Fruit fly (Drosophila melanogaster) whole organism, embryonic: ENCODE data around the gene Ir68b.
A peak's percentile ranks its signal among the peaks of the same experiment; 100 is the strongest.

ENCODE experiments used
- Atf3 ChIP-seq: fragments of 200-800 bp; sonication (Bioruptor generic); optimal IDR thresholded peaks from 3 replicates; lab custom pipeline; 2016; ENCODE audit warnings: missing biosample characterization, missing genetic modification characterization
- B-H1 ChIP-seq: fragments of 200-800 bp; sonication (Bioruptor generic); IDR thresholded peaks from 3 replicates; pipeline ENCODE4 v1.3.6; 2022; ENCODE audit warnings: missing biosample characterization, missing genetic modification characterization
- C15 ChIP-seq: fragments of 200-800 bp; sonication (Bioruptor generic); IDR thresholded peaks from 3 replicates; pipeline ENCODE4 v1.3.6; 2022; ENCODE audit warnings: missing biosample characterization, missing genetic modification characterization
- CG10209 ChIP-seq: fragments of 200-800 bp; sonication (Bioruptor generic); optimal IDR thresholded peaks from 3 replicates; lab custom pipeline; 2017; ENCODE audit warnings: missing biosample characterization, mild to moderate bottlenecking, missing genetic modification characterization, missing genetic modification reagents
- CG10431 ChIP-seq: fragments of 200-800 bp; sonication (Bioruptor generic); optimal IDR thresholded peaks from 3 replicates; lab custom pipeline; 2018; ENCODE audit warnings: missing biosample characterization, mild to moderate bottlenecking, missing genetic modification characterization
- CG10979 ChIP-seq: fragments of 200-800 bp; sonication (Bioruptor generic); optimal IDR thresholded peaks from 2 replicates; lab custom pipeline; 2018; ENCODE audit warnings: missing biosample characterization, mild to moderate bottlenecking, missing genetic modification characterization, moderate library complexity
- CG12942 ChIP-seq: fragments of 200-800 bp; sonication (Bioruptor generic); optimal IDR thresholded peaks from 3 replicates; lab custom pipeline; 2016; ENCODE audit warnings: missing biosample characterization, missing genetic modification characterization
- CG13424 ChIP-seq: fragments of 200-800 bp; sonication (Bioruptor generic); optimal IDR thresholded peaks from 2 replicates; lab custom pipeline; 2019; ENCODE audit warnings: missing biosample characterization, mild to moderate bottlenecking, missing genetic modification characterization, moderate library complexity
- CG14441 ChIP-seq: fragments of 200-800 bp; sonication (Bioruptor generic); IDR thresholded peaks from 2 replicates; pipeline ENCODE4 v1.3.6; 2022; ENCODE audit warnings: missing biosample characterization, missing genetic modification characterization
- CG16863 ChIP-seq: fragments of 200-800 bp; sonication (Bioruptor generic); optimal IDR thresholded peaks from 3 replicates; lab custom pipeline; 2016; ENCODE audit warnings: missing biosample characterization, missing genetic modification characterization
- CG17359 ChIP-seq: fragments of 200-800 bp; sonication (Bioruptor generic); optimal IDR thresholded peaks from 3 replicates; lab custom pipeline; 2018; ENCODE audit warnings: missing biosample characterization, mild to moderate bottlenecking, missing genetic modification characterization, moderate library complexity
- CG31441 ChIP-seq: fragments of 200-800 bp; sonication (Bioruptor generic); IDR thresholded peaks from 2 replicates; pipeline ENCODE4 v1.3.6; 2022; ENCODE audit warnings: missing biosample characterization, missing genetic modification characterization
- CG32532 ChIP-seq: fragments of 200-800 bp; sonication (Bioruptor generic); IDR thresholded peaks from 2 replicates; pipeline ENCODE4 v1.3.6; 2022; ENCODE audit warnings: missing biosample characterization, missing genetic modification characterization
- CG4820 ChIP-seq: fragments of 200-800 bp; sonication (Bioruptor generic); optimal IDR thresholded peaks from 3 replicates; lab custom pipeline; 2016; ENCODE audit warnings: missing biosample characterization, missing genetic modification characterization
- CG4854 ChIP-seq: fragments of 200-800 bp; sonication (Bioruptor generic); optimal IDR thresholded peaks from 2 replicates; lab custom pipeline; 2016; ENCODE audit warnings: missing biosample characterization, missing genetic modification characterization, inconsistent platforms
- CG6254 ChIP-seq: fragments of 200-800 bp; sonication (Bioruptor generic); optimal IDR thresholded peaks from 3 replicates; lab custom pipeline; 2017; ENCODE audit warnings: mild to moderate bottlenecking, missing biosample characterization, missing genetic modification reagents, missing genetic modification characterization
- CG6654 ChIP-seq: fragments of 200-800 bp; sonication (Bioruptor generic); optimal IDR thresholded peaks from 2 replicates; lab custom pipeline; 2017; ENCODE audit warnings: missing biosample characterization, mild to moderate bottlenecking, missing genetic modification characterization
- CG7357 ChIP-seq: fragments of 200-800 bp; sonication (Bioruptor generic); IDR thresholded peaks from 3 replicates; pipeline ENCODE4 v1.3.6; 2022; ENCODE audit warnings: missing biosample characterization, missing genetic modification characterization
- CG7556 ChIP-seq: fragments of 200-800 bp; sonication (Bioruptor generic); optimal IDR thresholded peaks from 2 replicates; lab custom pipeline; 2017; ENCODE audit warnings: missing biosample characterization, mild to moderate bottlenecking, missing genetic modification characterization
- CG7839 ChIP-seq: fragments of 200-800 bp; sonication (Bioruptor generic); optimal IDR thresholded peaks from 3 replicates; lab custom pipeline; 2018; ENCODE audit warnings: missing biosample characterization, mild to moderate bottlenecking, missing genetic modification characterization, moderate library complexity
- CG8388 ChIP-seq: fragments of 200-800 bp; sonication (Bioruptor generic); optimal IDR thresholded peaks from 2 replicates; lab custom pipeline; 2019; ENCODE audit warnings: missing biosample characterization, mild to moderate bottlenecking, missing genetic modification characterization, moderate library complexity
- E2f2 ChIP-seq: fragments of 200-800 bp; sonication (Bioruptor generic); IDR thresholded peaks from 2 replicates; pipeline ENCODE4 v1.3.6; 2022; ENCODE audit warnings: missing biosample characterization, missing genetic modification characterization
- Ets97D ChIP-seq: fragments of 200-800 bp; sonication (Bioruptor generic); optimal IDR thresholded peaks from 3 replicates; lab custom pipeline; 2016; ENCODE audit warnings: missing biosample characterization, missing genetic modification characterization
- Fer3 ChIP-seq: fragments of 200-800 bp; sonication (Bioruptor generic); optimal IDR thresholded peaks from 2 replicates; lab custom pipeline; 2018; ENCODE audit warnings: missing biosample characterization, mild to moderate bottlenecking, missing genetic modification characterization, moderate library complexity
- Hr51 ChIP-seq, 2 experiments: fragments of 200-800 bp; sonication (Bioruptor generic); optimal IDR thresholded peaks; 2 replicates in 1 of 2; 3 replicates in 1 of 2; lab custom pipeline; 2016 to 2018; ENCODE audit warnings: missing biosample characterization in 2 of 2, missing genetic modification characterization in 2 of 2, mild to moderate bottlenecking in 1 of 2, moderate library complexity in 1 of 2
- Lhr ChIP-seq: fragments of 200-800 bp; sonication (Bioruptor generic); optimal IDR thresholded peaks from 3 replicates; lab custom pipeline; 2017; ENCODE audit warnings: mild to moderate bottlenecking, missing biosample characterization, missing genetic modification reagents, missing genetic modification characterization
- Nf-YB ChIP-seq: fragments of 200-800 bp; sonication (Bioruptor generic); optimal IDR thresholded peaks from 3 replicates; lab custom pipeline; 2019; ENCODE audit warnings: missing biosample characterization, mild to moderate bottlenecking, missing genetic modification characterization, moderate library complexity
- Oli ChIP-seq: fragments of 200-800 bp; sonication (Bioruptor generic); optimal IDR thresholded peaks from 2 replicates; lab custom pipeline; 2018; ENCODE audit warnings: missing biosample characterization, mild to moderate bottlenecking, missing genetic modification characterization, moderate library complexity
- Spps ChIP-seq: fragments of 200-800 bp; sonication (Bioruptor generic); optimal IDR thresholded peaks from 2 replicates; lab custom pipeline; 2018; ENCODE audit warnings: missing biosample characterization, mild to moderate bottlenecking, missing genetic modification characterization
- cas ChIP-seq: fragments of 200-800 bp; sonication (Bioruptor generic); IDR thresholded peaks from 2 replicates; pipeline ENCODE4 v1.3.6; 2022; ENCODE audit warnings: missing biosample characterization, missing genetic modification characterization
- da ChIP-seq: fragments of 200-800 bp; sonication (Bioruptor generic); optimal IDR thresholded peaks from 2 replicates; lab custom pipeline; 2016; ENCODE audit warnings: missing biosample characterization, missing genetic modification characterization
- en ChIP-seq: fragments of 200-800 bp; sonication (Bioruptor generic); optimal IDR thresholded peaks from 2 replicates; lab custom pipeline; 2016; ENCODE audit warnings: missing biosample characterization, missing genetic modification characterization
- ewg ChIP-seq: fragments of 200-800 bp; sonication (Bioruptor generic); optimal IDR thresholded peaks from 3 replicates; lab custom pipeline; 2017; ENCODE audit warnings: mild to moderate bottlenecking, missing biosample characterization, missing genetic modification reagents, missing genetic modification characterization
- gcm2 ChIP-seq: fragments of 200-800 bp; sonication (Bioruptor generic); optimal IDR thresholded peaks from 2 replicates; lab custom pipeline; 2016; ENCODE audit warnings: missing biosample characterization, missing genetic modification characterization
- grau ChIP-seq: fragments of 200-800 bp; optimal IDR thresholded peaks from 3 replicates; lab custom pipeline; 2019; ENCODE audit warnings: missing biosample characterization, mild to moderate bottlenecking, missing genetic modification characterization, moderate library complexity
- grn ChIP-seq: fragments of 200-800 bp; sonication (Bioruptor generic); optimal IDR thresholded peaks from 3 replicates; lab custom pipeline; 2017; ENCODE audit warnings: missing biosample characterization, missing genetic modification characterization
- gro ChIP-seq: fragments of 200-800 bp; sonication (Bioruptor generic); optimal IDR thresholded peaks from 2 replicates; lab custom pipeline; 2016; ENCODE audit warnings: missing biosample characterization, missing genetic modification characterization
- gsb ChIP-seq: fragments of 200-800 bp; sonication (Bioruptor generic); IDR thresholded peaks from 2 replicates; pipeline ENCODE4 v1.3.6; 2022; ENCODE audit warnings: missing biosample characterization, missing genetic modification characterization
- hkb ChIP-seq, 2 experiments: fragments of 200-800 bp in 1 of 2; fragments of >200 bp in 1 of 2; sonication (Bioruptor generic) in 1 of 2; IDR thresholded peaks in 1 of 2; optimal IDR thresholded peaks in 1 of 2; 2 replicates each; pipeline versions ENCODE4 v1.3.6 to Lab custom; 2017 to 2022; ENCODE audit warnings: missing biosample characterization in 1 of 2, missing genetic modification characterization in 1 of 2
- lola ChIP-seq, 3 experiments: fragments of >200 bp in 2 of 3; fragments of 200-800 bp in 1 of 3; sonication (Bioruptor generic) in 1 of 3; optimal IDR thresholded peaks; 2 replicates each; lab custom pipeline; 2017 to 2019; ENCODE audit warnings: missing biosample characterization in 3 of 3, missing genetic modification characterization in 3 of 3, mild to moderate bottlenecking in 1 of 3, moderate library complexity in 1 of 3
- mirr ChIP-seq: fragments of 200-800 bp; sonication (Bioruptor generic); optimal IDR thresholded peaks from 3 replicates; lab custom pipeline; 2018; ENCODE audit warnings: missing biosample characterization, mild to moderate bottlenecking, missing genetic modification characterization
- nau ChIP-seq: fragments of 200-800 bp; sonication (Bioruptor generic); optimal IDR thresholded peaks from 3 replicates; lab custom pipeline; 2017; ENCODE audit warnings: missing biosample characterization, mild to moderate bottlenecking, missing genetic modification characterization, missing genetic modification reagents
- pum ChIP-seq: fragments of 200-800 bp; sonication (Bioruptor generic); optimal IDR thresholded peaks from 2 replicates; lab custom pipeline; 2016; ENCODE audit warnings: missing biosample characterization, missing genetic modification characterization
- ro ChIP-seq: fragments of 200-800 bp; sonication (Bioruptor generic); IDR thresholded peaks from 2 replicates; pipeline ENCODE4 v1.3.6; 2022; ENCODE audit warnings: missing biosample characterization, missing genetic modification characterization
- schlank ChIP-seq: fragments of 200-800 bp; sonication (Bioruptor generic); optimal IDR thresholded peaks from 2 replicates; lab custom pipeline; 2018; ENCODE audit warnings: missing biosample characterization, mild to moderate bottlenecking, missing genetic modification characterization
- sisA ChIP-seq: fragments of 200-800 bp; sonication (Bioruptor generic); IDR thresholded peaks from 2 replicates; pipeline ENCODE4 v1.3.6; 2022; ENCODE audit warnings: missing biosample characterization, missing genetic modification characterization
- slp2 ChIP-seq: fragments of 200-800 bp; sonication (Bioruptor generic); optimal IDR thresholded peaks from 2 replicates; lab custom pipeline; 2016; ENCODE audit warnings: missing biosample characterization, missing genetic modification characterization
- zen2 ChIP-seq: fragments of 200-800 bp; sonication (Bioruptor generic); IDR thresholded peaks from 3 replicates; pipeline ENCODE4 v1.3.6; 2022; ENCODE audit warnings: missing biosample characterization, missing genetic modification characterization; ENCODE audit not compliant: partially characterized antibody
- zfh2 ChIP-seq: fragments of 200-800 bp; sonication (Bioruptor generic); optimal IDR thresholded peaks from 2 replicates; lab custom pipeline; 2016; ENCODE audit warnings: missing biosample characterization, missing genetic modification characterization

Gene Ir68b

DNA sequence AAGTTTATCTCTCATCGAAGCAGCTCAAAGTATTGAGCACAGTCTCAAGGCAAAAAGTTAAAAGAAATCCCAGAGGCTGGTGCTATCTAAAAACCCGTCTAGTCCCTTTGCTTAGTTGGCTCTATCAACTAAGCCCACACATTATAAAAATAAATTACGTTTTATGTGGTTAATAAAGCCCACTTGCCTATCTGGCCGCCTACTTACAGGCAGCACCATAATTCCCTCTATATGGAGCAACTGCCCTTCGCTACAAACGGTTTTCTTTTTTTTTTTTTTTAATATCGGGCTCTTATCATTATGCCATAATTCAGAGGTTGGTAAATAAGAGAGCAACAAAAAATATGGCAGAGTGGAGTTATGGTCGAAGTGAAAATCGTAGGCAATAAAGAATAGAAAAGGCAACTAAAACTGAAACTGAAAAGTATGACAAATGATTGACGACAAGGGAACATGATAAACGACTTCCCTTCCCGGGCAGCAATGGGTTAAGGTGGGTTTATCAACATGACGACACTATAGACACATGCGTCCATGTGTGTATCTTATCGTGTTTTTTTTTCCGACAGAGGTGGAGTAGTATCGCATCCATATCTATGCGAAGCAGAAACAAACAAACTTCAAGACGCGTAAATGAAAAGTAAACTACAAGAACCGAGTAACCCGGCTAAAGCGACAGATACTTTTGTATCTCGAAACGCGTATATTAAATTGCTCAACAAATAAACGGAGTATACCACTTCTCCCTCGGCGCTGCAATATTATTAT is 48.5 kb downstream of the Ir68b start (continued):
- TF ChIP-seq grn (GFP tag; lab: Kevin White, UChicago) (peak; percentile 39), CG10431 (GFP tag; lab: Kevin White, UChicago) (peak; percentile 62), zfh2 (GFP tag; lab: Kevin White, UChicago) (no peak), Spps (tag; lab: Kevin White, UChicago) (no peak), E2f2 (GFP tag; lab: Robert Waterston, UW) (peak; percentile 15; the same call in 1 of the 2 replicates), en (GFP tag; lab: Kevin White, UChicago) (no peak), Atf3 (GFP tag; lab: Kevin White, UChicago) (no peak), CG31441 (0 out of 2 replicates have a peak, but pooled peaks have one; percentile 11), CG12942 (GFP tag; lab: Kevin White, UChicago) (no peak), CG13424 (tag; lab: Kevin White, UChicago) (peak; percentile 27), CG6654 (GFP tag; lab: Kevin White, UChicago) (no peak), hkb (optimal IDR thresholded peaks at IDR 0.05; lab: Kevin White, UChicago) (no peak), hkb (GFP tag; IDR thresholded peaks at IDR 0.05; lab: Robert Waterston, UW) (no peak), sisA (GFP tag; lab: Robert Waterston, UW) (no peak), gsb (GFP tag; lab: Robert Waterston, UW) (no peak), B-H1 (GFP tag; lab: Robert Waterston, UW) (no peak), CG6254 (GFP tag; lab: Kevin White, UChicago) (peak; percentile 33), CG10979 (tag; lab: Kevin White, UChicago) (peak; percentile 6), CG32532 (no peak), gcm2 (GFP tag; lab: Kevin White, UChicago) (no peak), CG14441 (GFP tag; lab: Robert Waterston, UW) (no peak), grau (tag; lab: Kevin White, UChicago) (no peak), C15 (GFP tag; lab: Robert Waterston, UW) (no peak), da (GFP tag; lab: Kevin White, UChicago) (no peak), Oli (tag; lab: Kevin White, UChicago) (no peak), Hr51 (GFP tag; optimal IDR thresholded peaks at IDR 0.05; lab: Kevin White, UChicago) (peak in 1 of 2 experiments; percentile 22), Ets97D (GFP tag; lab: Kevin White, UChicago) (no peak), cas (no peak), CG7556 (GFP tag; lab: Kevin White, UChicago) (peak; percentile 24), mirr (peak; percentile 69), CG7357 (GFP tag; lab: Robert Waterston, UW) (no peak), zen2 (no peak), Nf-YB (GFP tag; lab: Kevin White, UChicago) (no peak), CG4854 (GFP tag; lab: Kevin White, UChicago) (no peak), schlank (tag; lab: Kevin White, UChicago) (no peak), CG10209 (GFP tag; lab: Kevin White, UChicago) (peak; percentile 32), pum (GFP tag; lab: Kevin White, UChicago) (no peak), CG17359 (tag; lab: Kevin White, UChicago) (peak; percentile 6), slp2 (no peak), CG4820 (GFP tag; lab: Kevin White, UChicago) (no peak), nau (GFP tag; lab: Kevin White, UChicago) (no peak), Lhr (GFP tag; lab: Kevin White, UChicago) (no peak), CG7839 (tag; lab: Kevin White, UChicago) (peak; percentile 17), ro (no peak), CG8388 (GFP tag; lab: Kevin White, UChicago) (no peak), ewg (GFP tag; lab: Kevin White, UChicago) (no peak), Fer3 (tag; lab: Kevin White, UChicago) (peak; percentile 33), CG16863 (GFP tag; lab: Kevin White, UChicago) (no peak), gro (GFP tag; lab: Kevin White, UChicago) (peak; percentile 1), lola (GFP tag; optimal IDR thresholded peaks at IDR 0.05; lab: Kevin White, UChicago) (peak in 1 of 3 experiments; percentile 5)
